Fruit fly (Drosophila melanogaster) whole organism, prepupa: Measurements from ENCODE around the gene Pak3.

Source experiments
- Blimp-1 ChIP-seq: fragments of 200-800 bp; sonication (Bioruptor generic); optimal IDR thresholded peaks from 3 replicates; lab custom pipeline; 2017; ENCODE audit warnings: missing biosample characterization, missing genetic modification characterization, mild to moderate bottlenecking, moderate library complexity, missing genetic modification reagents
- CG10631 ChIP-seq: fragments of 200-800 bp; sonication (Bioruptor generic); optimal IDR thresholded peaks from 2 replicates; lab custom pipeline; 2016; ENCODE audit warnings: missing biosample characterization, missing genetic modification characterization
- CG11294 ChIP-seq: fragments of 200-800 bp; sonication (Bioruptor generic); IDR thresholded peaks from 2 replicates; pipeline ENCODE4 v1.3.6; 2022; ENCODE audit warnings: missing biosample characterization, missing genetic modification characterization
- CG11902 ChIP-seq: fragments of 200-800 bp; sonication (Bioruptor generic); optimal IDR thresholded peaks from 3 replicates; lab custom pipeline; 2016; ENCODE audit warnings: missing biosample characterization, missing genetic modification characterization
- CG15336 ChIP-seq: fragments of 200-800 bp; sonication (Bioruptor generic); IDR thresholded peaks from 2 replicates; pipeline ENCODE4 v1.3.6; 2022; ENCODE audit warnings: missing biosample characterization, missing genetic modification characterization
- CG16779 ChIP-seq: fragments of 200-800 bp; sonication (Bioruptor generic); optimal IDR thresholded peaks from 3 replicates; lab custom pipeline; 2017; ENCODE audit warnings: missing biosample characterization, mild to moderate bottlenecking, missing genetic modification characterization
- CG32006 ChIP-seq: fragments of 200-800 bp; sonication (Bioruptor generic); optimal IDR thresholded peaks from 3 replicates; lab custom pipeline; 2017; ENCODE audit warnings: missing biosample characterization, mild to moderate bottlenecking, missing genetic modification characterization
- CG3919 ChIP-seq: fragments of 200-800 bp; sonication (Bioruptor generic); optimal IDR thresholded peaks from 3 replicates; lab custom pipeline; 2016; ENCODE audit warnings: missing biosample characterization, missing genetic modification characterization
- CG4318 ChIP-seq: fragments of 200-800 bp; sonication (Bioruptor generic); optimal IDR thresholded peaks from 3 replicates; lab custom pipeline; 2017; ENCODE audit warnings: missing biosample characterization, mild to moderate bottlenecking, missing genetic modification characterization
- CG6276 ChIP-seq: fragments of 200-800 bp; sonication (Bioruptor generic); optimal IDR thresholded peaks from 2 replicates; lab custom pipeline; 2017; ENCODE audit warnings: missing biosample characterization, mild to moderate bottlenecking, missing genetic modification characterization
- CG6792 ChIP-seq: fragments of 200-800 bp; sonication (Bioruptor generic); optimal IDR thresholded peaks from 3 replicates; lab custom pipeline; 2016; ENCODE audit warnings: missing biosample characterization, missing genetic modification characterization
- CG6854 ChIP-seq: fragments of 200-800 bp; sonication (Bioruptor generic); optimal IDR thresholded peaks from 2 replicates; lab custom pipeline; 2017; ENCODE audit warnings: missing biosample characterization, mild to moderate bottlenecking, missing genetic modification characterization
- CG8119 ChIP-seq: fragments of 200-800 bp; sonication (Bioruptor generic); IDR thresholded peaks from 3 replicates; pipeline ENCODE4 v1.3.6; 2022; ENCODE audit warnings: missing biosample characterization, missing genetic modification characterization
- CG8319 ChIP-seq: fragments of 200-800 bp; sonication (Bioruptor generic); optimal IDR thresholded peaks from 3 replicates; lab custom pipeline; 2016; ENCODE audit warnings: missing biosample characterization, missing genetic modification characterization
- CG8632 ChIP-seq: fragments of 200-800 bp; sonication (Bioruptor generic); optimal IDR thresholded peaks from 3 replicates; lab custom pipeline; 2016; ENCODE audit warnings: missing biosample characterization, missing genetic modification characterization
- CG9139 ChIP-seq: fragments of 200-800 bp; sonication (Bioruptor generic); optimal IDR thresholded peaks from 3 replicates; lab custom pipeline; 2017; ENCODE audit warnings: missing biosample characterization, mild to moderate bottlenecking, missing genetic modification characterization
- Eip78C ChIP-seq: fragments of 200-800 bp; sonication (Bioruptor generic); peaks from one replicate; lab custom pipeline; 2016; ENCODE audit warnings: missing biosample characterization, missing genetic modification characterization
- Eip93F ChIP-seq: fragments of 200-800 bp; sonication (Bioruptor generic); optimal IDR thresholded peaks from 2 replicates; lab custom pipeline; 2016; ENCODE audit warnings: missing biosample characterization, mild to moderate bottlenecking, missing genetic modification characterization
- Ets21C ChIP-seq: fragments of 200-800 bp; sonication (Bioruptor generic); optimal IDR thresholded peaks from 3 replicates; lab custom pipeline; 2016; ENCODE audit warnings: missing biosample characterization, missing genetic modification characterization
- Ets96B ChIP-seq: fragments of 200-800 bp; optimal IDR thresholded peaks from 2 replicates; lab custom pipeline; 2019; ENCODE audit warnings: missing biosample characterization, mild to moderate bottlenecking, missing genetic modification characterization, moderate library complexity
- Gug ChIP-seq: fragments of 200-800 bp; sonication (Bioruptor generic); IDR thresholded peaks from 2 replicates; pipeline ENCODE4 v1.3.6; 2022; ENCODE audit warnings: missing biosample characterization, missing genetic modification characterization
- Hr38 ChIP-seq: sonication (Bioruptor generic); optimal IDR thresholded peaks from 2 replicates; lab custom pipeline; 2016; ENCODE audit warnings: missing biosample characterization, missing genetic modification characterization
- Hr4 ChIP-seq: fragments of 200-800 bp; sonication (Bioruptor generic); optimal IDR thresholded peaks from 3 replicates; lab custom pipeline; 2016; ENCODE audit warnings: missing biosample characterization, missing genetic modification characterization
- Lpt ChIP-seq: fragments of 200-800 bp; sonication (Bioruptor generic); optimal IDR thresholded peaks from 3 replicates; lab custom pipeline; 2016; ENCODE audit warnings: missing biosample characterization, missing genetic modification characterization
- Met ChIP-seq: fragments of 200-800 bp; sonication (Bioruptor generic); optimal IDR thresholded peaks from 3 replicates; lab custom pipeline; 2016; ENCODE audit warnings: missing biosample characterization, missing genetic modification characterization
- OdsH ChIP-seq: fragments of 200-800 bp; sonication (Bioruptor generic); optimal IDR thresholded peaks from 3 replicates; lab custom pipeline; 2016; ENCODE audit warnings: missing biosample characterization, missing genetic modification characterization
- Smox ChIP-seq: fragments of 200-800 bp; sonication (Bioruptor generic); optimal IDR thresholded peaks from 3 replicates; lab custom pipeline; 2016; ENCODE audit warnings: missing biosample characterization, missing genetic modification characterization
- Sox15 ChIP-seq: fragments of 200-800 bp; sonication (Bioruptor generic); optimal IDR thresholded peaks from 3 replicates; lab custom pipeline; 2016; ENCODE audit warnings: missing biosample characterization, missing genetic modification characterization
- acj6 ChIP-seq: fragments of 200-800 bp; sonication (Bioruptor generic); optimal IDR thresholded peaks from 3 replicates; lab custom pipeline; 2016; ENCODE audit warnings: missing biosample characterization, missing genetic modification characterization
- cyc ChIP-seq: fragments of 200-800 bp; sonication (Bioruptor generic); optimal IDR thresholded peaks from 3 replicates; lab custom pipeline; 2016; ENCODE audit warnings: missing biosample characterization, missing genetic modification characterization
- dac ChIP-seq: fragments of 200-800 bp; sonication (Bioruptor generic); optimal IDR thresholded peaks from 2 replicates; lab custom pipeline; 2017; ENCODE audit warnings: missing biosample characterization, mild to moderate bottlenecking, missing genetic modification characterization
- dsx ChIP-seq: fragments of 200-800 bp; optimal IDR thresholded peaks from 3 replicates; lab custom pipeline; 2019; ENCODE audit warnings: missing biosample characterization, mild to moderate bottlenecking, missing genetic modification characterization, moderate library complexity; ENCODE audit not compliant: poor library complexity, severe bottlenecking
- eg ChIP-seq: fragments of 200-800 bp; sonication (Bioruptor generic); IDR thresholded peaks from 3 replicates; pipeline ENCODE4 v1.3.6; 2022; ENCODE audit warnings: missing biosample characterization, missing genetic modification characterization
- esn ChIP-seq: fragments of 200-800 bp; sonication (Bioruptor generic); optimal IDR thresholded peaks from 2 replicates; lab custom pipeline; 2016; ENCODE audit warnings: missing biosample characterization, mild to moderate bottlenecking, missing genetic modification characterization, moderate library complexity
- fd59A ChIP-seq: fragments of 200-800 bp; sonication (Bioruptor generic); optimal IDR thresholded peaks from 2 replicates; lab custom pipeline; 2017; ENCODE audit warnings: missing biosample characterization, mild to moderate bottlenecking, missing genetic modification characterization, missing genetic modification reagents
- fd85E ChIP-seq: fragments of 200-800 bp; sonication (Bioruptor generic); optimal IDR thresholded peaks from 3 replicates; lab custom pipeline; 2016; ENCODE audit warnings: missing biosample characterization, missing genetic modification characterization
- pdm3 ChIP-seq: fragments of 200-800 bp; sonication (Bioruptor generic); optimal IDR thresholded peaks from 3 replicates; lab custom pipeline; 2016; ENCODE audit warnings: missing biosample characterization, missing genetic modification characterization
- salr ChIP-seq, 2 experiments: fragments of 200-800 bp; sonication (Bioruptor generic); optimal IDR thresholded peaks; 3 replicates each; lab custom pipeline; 2016 to 2018; ENCODE audit warnings: missing biosample characterization in 2 of 2, missing genetic modification characterization in 2 of 2, mild to moderate bottlenecking in 1 of 2
- spab ChIP-seq: fragments of 200-800 bp; sonication (Bioruptor generic); optimal IDR thresholded peaks from 2 replicates; lab custom pipeline; 2017; ENCODE audit warnings: missing biosample characterization, mild to moderate bottlenecking, missing genetic modification characterization, missing genetic modification reagents
- ss ChIP-seq, 2 experiments: fragments of 200-800 bp; sonication (Bioruptor generic); optimal IDR thresholded peaks; 2 replicates in 1 of 2; 3 replicates in 1 of 2; lab custom pipeline; 2017 to 2018; ENCODE audit warnings: mild to moderate bottlenecking in 2 of 2, missing biosample characterization in 2 of 2, missing genetic modification characterization in 2 of 2, moderate library complexity in 1 of 2
- svp ChIP-seq: fragments of 200-800 bp; sonication (Bioruptor generic); peaks from one replicate; lab custom pipeline; 2016; ENCODE audit warnings: missing biosample characterization, missing genetic modification characterization
- topi ChIP-seq: fragments of 200-800 bp; sonication (Bioruptor generic); optimal IDR thresholded peaks from 3 replicates; lab custom pipeline; 2016; ENCODE audit warnings: missing biosample characterization, missing genetic modification characterization
- vri ChIP-seq: fragments of 200-800 bp; sonication (Bioruptor generic); optimal IDR thresholded peaks from 3 replicates; lab custom pipeline; 2016; ENCODE audit warnings: missing biosample characterization, mild to moderate bottlenecking, missing genetic modification characterization

Pak3 gene

dm6 chr3R:16500919-16501851 is 47.6 kb upstream of the Pak3 start, which contains the start of gene Decay (continued):
- TF ChIP-seq vri (GFP tag; lab: Kevin White, UChicago), result no peak
- peak in 1 of 2 experiments; percentile 15 for TF ChIP-seq salr (GFP tag; optimal IDR thresholded peaks at IDR 0.05; lab: Kevin White, UChicago)
- TF ChIP-seq eg, result no peak
- peak; percentile 73 for TF ChIP-seq esn
- TF ChIP-seq svp, result peak; percentile 81
- TF ChIP-seq CG8632, result no peak
- peak; percentile 61 for TF ChIP-seq Hr4 (GFP tag; lab: Kevin White, UChicago)
- peak; percentile 52 for TF ChIP-seq OdsH (GFP tag; lab: Kevin White, UChicago)
- peak; percentile 65 for TF ChIP-seq topi
- TF ChIP-seq fd85E, result no peak
- TF ChIP-seq dac (GFP tag; lab: Kevin White, UChicago), result no peak
- TF ChIP-seq pdm3 (GFP tag; lab: Kevin White, UChicago), result peak; percentile 51
- TF ChIP-seq ss (GFP tag; optimal IDR thresholded peaks at IDR 0.05; lab: Kevin White, UChicago), result no peak
- TF ChIP-seq CG8119 (GFP tag; lab: Robert Waterston, UW), result peak; percentile 58; the same call in 2 of the 3 replicates
- TF ChIP-seq Blimp-1 (GFP tag; lab: Kevin White, UChicago), result peak; percentile 3
- TF ChIP-seq CG4318 (GFP tag; lab: Kevin White, UChicago), result no peak
- peak; percentile 45 for TF ChIP-seq Ets21C (GFP tag; lab: Kevin White, UChicago)
- no peak for TF ChIP-seq CG6276 (GFP tag; lab: Kevin White, UChicago)
- TF ChIP-seq CG16779 (tag; lab: Kevin White, UChicago), result no peak
- TF ChIP-seq Sox15 (GFP tag; lab: Kevin White, UChicago), result no peak
- no peak for TF ChIP-seq Hr38
- peak; percentile 53 for TF ChIP-seq Smox (GFP tag; lab: Kevin White, UChicago)
- TF ChIP-seq CG8319 (GFP tag; lab: Kevin White, UChicago), result no peak
- no peak for TF ChIP-seq Lpt (GFP tag; lab: Kevin White, UChicago)
- peak; percentile 37 for TF ChIP-seq cyc (GFP tag; lab: Kevin White, UChicago)
- no peak for TF ChIP-seq fd59A (GFP tag; lab: Kevin White, UChicago)
- TF ChIP-seq, all 60 proteins: peak for 31

- TF ChIP-seq CG8632 (no peak), Eip78C (GFP tag; lab: Kevin White, UChicago) (no peak), CG10631 (GFP tag; lab: Kevin White, UChicago) (no peak), CG6792 (GFP tag; lab: Kevin White, UChicago) (no peak), eg (no peak)
Observed at dm6 chr3R:16498859-16499258, 45.2 kb upstream of the Pak3 start, which contains the start of gene Gr89a. TSS of gene Gr89a (minus strand) at chr3R:16498959.

- TF ChIP-seq pdm3 (GFP tag; lab: Kevin White, UChicago) (peak; percentile 70), Sox15 (GFP tag; lab: Kevin White, UChicago) (peak; percentile 22), Eip78C (GFP tag; lab: Kevin White, UChicago) (peak; percentile 93), OdsH (GFP tag; lab: Kevin White, UChicago) (peak; percentile 74), CG4318 (GFP tag; lab: Kevin White, UChicago) (peak; percentile 16), CG11902 (GFP tag; lab: Kevin White, UChicago) (peak; percentile 35), Smox (GFP tag; lab: Kevin White, UChicago) (peak; percentile 56), ss (GFP tag; optimal IDR thresholded peaks at IDR 0.05; lab: Kevin White, UChicago) (peak in 1 of 2 experiments; percentile 3), CG15336 (GFP tag; lab: Robert Waterston, UW) (peak; percentile 76), CG32006 (GFP tag; lab: Kevin White, UChicago) (peak; percentile 72), Ets96B (tag; lab: Kevin White, UChicago) (peak; percentile 60), CG6854 (no peak), CG10631 (GFP tag; lab: Kevin White, UChicago) (peak; percentile 70), acj6 (peak; percentile 61), CG3919 (GFP tag; lab: Kevin White, UChicago) (peak; percentile 80), Eip93F (GFP tag; lab: Kevin White, UChicago) (no peak), dac (GFP tag; lab: Kevin White, UChicago) (peak; percentile 49), fd85E (no peak), Ets21C (GFP tag; lab: Kevin White, UChicago) (peak; percentile 19), cyc (GFP tag; lab: Kevin White, UChicago) (peak; percentile 78), Lpt (GFP tag; lab: Kevin White, UChicago) (peak; percentile 26), dsx (GFP tag; lab: Kevin White, UChicago) (peak; percentile 39), Met (peak; percentile 77), vri (GFP tag; lab: Kevin White, UChicago) (no peak), CG9139 (GFP tag; lab: Kevin White, UChicago) (peak; percentile 11), CG11294 (GFP tag; lab: Robert Waterston, UW) (peak; percentile 66), Gug (GFP tag; lab: Robert Waterston, UW) (peak; percentile 65), spab (GFP tag; lab: Kevin White, UChicago) (peak; percentile 31), Blimp-1 (GFP tag; lab: Kevin White, UChicago) (no peak)
Observed at dm6 chr3R:16497379-16497778, 43.8 kb upstream of the Pak3 start.
